Worm (Caenorhabditis elegans): Measurements from ENCODE around the gene EEED8.2.

EEED8.2 gene

ce11 chrII:5373275-5374047, 43.1 kb upstream of the EEED8.2 start, which contains the start of the genes agt-2 and F09E5.3 (continued):
- TF ChIP-seq lin-11 (tag; optimal IDR thresholded peaks at IDR 0.05) (peak; percentile 60), aly-2 (tag; optimal IDR thresholded peaks at IDR 0.05) (no peak)

DNA sequence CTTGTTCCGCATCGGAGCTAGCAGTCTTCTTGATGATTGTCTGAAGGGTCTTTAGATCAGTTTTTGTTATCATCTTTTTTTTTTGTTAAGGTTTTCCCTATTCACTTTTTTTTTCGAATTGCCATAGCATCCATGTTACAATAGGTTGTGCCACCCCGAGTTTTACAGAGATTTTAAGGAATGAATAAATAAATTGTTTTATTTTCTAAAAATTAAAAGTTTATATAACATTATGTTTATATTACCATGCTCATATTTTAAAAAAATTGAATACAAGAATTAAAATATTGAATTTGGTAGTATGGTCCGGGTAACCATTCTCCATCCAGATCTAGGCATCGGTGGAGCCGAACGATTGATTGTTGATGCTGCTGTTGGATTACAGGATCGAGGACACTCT, 41.5 kb upstream of the EEED8.2 start, which contains the start of gene algn-2:
algn-2 (plus strand) TSS at position 301 of the 400 bp plus-strand sequence.
- TF ChIP-seq gmeb-1 (tag; optimal IDR thresholded peaks at IDR 0.05), result no peak
- TF ChIP-seq nhr-6 (tag; optimal IDR thresholded peaks at IDR 0.05), result no peak
- TF ChIP-seq C34F6.9 (tag; optimal IDR thresholded peaks at IDR 0.05), result no peak
- no peak for TF ChIP-seq nhr-12 (tag; optimal IDR thresholded peaks at IDR 0.05)
- TF ChIP-seq ZK546.5 (tag; optimal IDR thresholded peaks at IDR 0.05), result no peak
- no peak for TF ChIP-seq R02D3.7 (tag; optimal IDR thresholded peaks at IDR 0.05)
- no peak for TF ChIP-seq sem-4 (tag; optimal IDR thresholded peaks at IDR 0.05)
- no peak for TF ChIP-seq unc-39 (tag; optimal IDR thresholded peaks at IDR 0.05)
- no peak for TF ChIP-seq egl-27 (tag; optimal IDR thresholded peaks at IDR 0.05)
- TF ChIP-seq fos-1 (tag; optimal IDR thresholded peaks at IDR 0.05), result no peak
- TF ChIP-seq mab-5 (tag; optimal IDR thresholded peaks at IDR 0.05), result no peak
- TF ChIP-seq mbf-1 (tag; optimal IDR thresholded peaks at IDR 0.05), result no peak
- no peak for TF ChIP-seq elt-1 (tag; optimal IDR thresholded peaks at IDR 0.05)
- no peak for TF ChIP-seq elt-3 (tag; optimal IDR thresholded peaks at IDR 0.05)
- no peak for TF ChIP-seq ceh-16 (tag; optimal IDR thresholded peaks at IDR 0.05)
- no peak for TF ChIP-seq nhr-129 (tag; optimal IDR thresholded peaks at IDR 0.05)
- TF ChIP-seq crh-2 (tag; optimal IDR thresholded peaks at IDR 0.05), result no peak
- no peak for TF ChIP-seq unc-55 (GFP tag; optimal IDR thresholded peaks at IDR 0.05)
- no peak for TF ChIP-seq nhr-237 (tag; optimal IDR thresholded peaks at IDR 0.05)
- TF ChIP-seq ztf-11 (tag; optimal IDR thresholded peaks at IDR 0.05), result no peak

ce11 chrII:5377467-5378238, 38.9 kb upstream of the EEED8.2 start, which contains the start of gene prdx-2:
prdx-2 (plus strand) TSS chrII:5378195.
- TF ChIP-seq nhr-237 (tag; optimal IDR thresholded peaks at IDR 0.05), result no peak
- TF ChIP-seq dmd-4 (tag; optimal IDR thresholded peaks at IDR 0.05), result no peak
- TF ChIP-seq crh-2 (tag; optimal IDR thresholded peaks at IDR 0.05), result no peak
- no peak for TF ChIP-seq unc-39 (tag; optimal IDR thresholded peaks at IDR 0.05)
- TF ChIP-seq R02D3.7 (tag; optimal IDR thresholded peaks at IDR 0.05), result no peak
- no peak for TF ChIP-seq gmeb-1 (tag; optimal IDR thresholded peaks at IDR 0.05)
- TF ChIP-seq ztf-1 (GFP tag; conservative IDR thresholded peaks at IDR 0.05), result no peak
- TF ChIP-seq nhr-11 (tag; optimal IDR thresholded peaks at IDR 0.05), result no peak
- no peak for TF ChIP-seq unc-55 (GFP tag; optimal IDR thresholded peaks at IDR 0.05)
- TF ChIP-seq lin-13 (GFP tag; optimal IDR thresholded peaks at IDR 0.05), result no peak
- TF ChIP-seq lin-11 (tag; optimal IDR thresholded peaks at IDR 0.05), result peak; percentile 16
- no peak for TF ChIP-seq F13H6.1 (tag; optimal IDR thresholded peaks at IDR 0.05)
- peak in 1 of 2 experiments; percentile 16 for TF ChIP-seq lsy-2 (tag; optimal IDR thresholded peaks at IDR 0.05)
- TF ChIP-seq skn-1 (tag; optimal IDR thresholded peaks at IDR 0.05), result no peak

- TF ChIP-seq egl-27 (tag; optimal IDR thresholded peaks at IDR 0.05) (no peak), ama-1 (optimal IDR thresholded peaks at IDR 0.05) (no peak), nhr-10 (tag; optimal IDR thresholded peaks at IDR 0.05) (no peak), nhr-129 (tag; optimal IDR thresholded peaks at IDR 0.05) (peak; percentile 49), fos-1 (tag; optimal IDR thresholded peaks at IDR 0.05) (peak; percentile 8), ztf-1 (GFP tag; conservative IDR thresholded peaks at IDR 0.05) (no peak), nhr-21 (tag; optimal IDR thresholded peaks at IDR 0.05) (no peak), crh-2 (tag; optimal IDR thresholded peaks at IDR 0.05) (peak; percentile 28), snpc-4 (tag; optimal IDR thresholded peaks at IDR 0.05) (no peak), sma-9 (GFP tag; optimal IDR thresholded peaks at IDR 0.05) (peak; percentile 33), sma-9 (tag; optimal IDR thresholded peaks at IDR 0.05) (no peak), ceh-16 (tag; optimal IDR thresholded peaks at IDR 0.05) (no peak), elt-1 (tag; optimal IDR thresholded peaks at IDR 0.05) (no peak), nhr-25 (tag; optimal IDR thresholded peaks at IDR 0.05) (peak; percentile 5)
Measured at ce11 chrII:5378239-5378521, 38.3 kb upstream of the EEED8.2 start.

Data from whole organism, L2 larva.